Fruit fly (Drosophila melanogaster) whole organism, embryonic: ENCODE data around the gene CG5346.

Experiments used
- Abd-B ChIP-seq: fragments of 200-800 bp; sonication (Bioruptor generic); optimal IDR thresholded peaks from 2 replicates; lab custom pipeline; 2018; ENCODE audit warnings: missing biosample characterization, mild to moderate bottlenecking, missing genetic modification characterization, moderate library complexity
- Awh ChIP-seq: fragments of 200-800 bp; sonication (Bioruptor generic); IDR thresholded peaks from 2 replicates; pipeline ENCODE4, ENCODE4 v1.3.6; 2022; ENCODE audit warnings: missing biosample characterization, missing genetic modification characterization
- BtbVII ChIP-seq: fragments of 200-800 bp; sonication (Bioruptor generic); optimal IDR thresholded peaks from 3 replicates; lab custom pipeline; 2017; ENCODE audit warnings: missing biosample characterization, mild to moderate bottlenecking, missing genetic modification characterization
- Bteb2 ChIP-seq: fragments of 200-800 bp; sonication (Bioruptor generic); optimal IDR thresholded peaks from 2 replicates; lab custom pipeline; 2016; ENCODE audit warnings: missing biosample characterization, missing genetic modification characterization
- CG1024 ChIP-seq: fragments of 200-800 bp; sonication (Bioruptor generic); IDR thresholded peaks from 2 replicates; pipeline ENCODE4 v1.3.6; 2022; ENCODE audit warnings: missing biosample characterization, missing genetic modification characterization
- CG10462 ChIP-seq: fragments of 200-800 bp; sonication (Bioruptor generic); optimal IDR thresholded peaks from 2 replicates; lab custom pipeline; 2016; ENCODE audit warnings: missing biosample characterization, missing genetic modification characterization
- CG12155 ChIP-seq: fragments of 200-800 bp; sonication (Bioruptor generic); optimal IDR thresholded peaks from 3 replicates; lab custom pipeline; 2016; ENCODE audit warnings: missing biosample characterization, missing genetic modification characterization
- CG12769 ChIP-seq: fragments of 200-800 bp; sonication (Bioruptor generic); optimal IDR thresholded peaks from 2 replicates; lab custom pipeline; 2019; ENCODE audit warnings: missing biosample characterization, mild to moderate bottlenecking, missing genetic modification characterization, moderate library complexity
- CG13424 ChIP-seq: fragments of 200-800 bp; sonication (Bioruptor generic); optimal IDR thresholded peaks from 2 replicates; lab custom pipeline; 2019; ENCODE audit warnings: missing biosample characterization, mild to moderate bottlenecking, missing genetic modification characterization, moderate library complexity
- CG13624 ChIP-seq: fragments of 200-800 bp; sonication (Bioruptor generic); optimal IDR thresholded peaks from 2 replicates; lab custom pipeline; 2016; ENCODE audit warnings: missing biosample characterization, missing genetic modification characterization
- CG13775 ChIP-seq: fragments of 200-800 bp; sonication (Bioruptor generic); optimal IDR thresholded peaks from 3 replicates; lab custom pipeline; 2017; ENCODE audit warnings: missing biosample characterization, mild to moderate bottlenecking, missing genetic modification characterization
- CG13894 ChIP-seq: fragments of 200-800 bp; sonication (Bioruptor generic); optimal IDR thresholded peaks from 3 replicates; lab custom pipeline; 2018; ENCODE audit warnings: missing biosample characterization, mild to moderate bottlenecking, missing genetic modification characterization, moderate library complexity
- CG15011 ChIP-seq: fragments of 200-800 bp; sonication (Bioruptor generic); optimal IDR thresholded peaks from 3 replicates; lab custom pipeline; 2018; ENCODE audit warnings: missing biosample characterization, mild to moderate bottlenecking, missing genetic modification characterization
- CG15479 ChIP-seq: fragments of 200-800 bp; sonication (Bioruptor generic); optimal IDR thresholded peaks from 3 replicates; lab custom pipeline; 2019; ENCODE audit warnings: missing biosample characterization, mild to moderate bottlenecking, missing genetic modification characterization, moderate library complexity
- CG1602 ChIP-seq: fragments of 200-800 bp; sonication (Bioruptor generic); optimal IDR thresholded peaks from 3 replicates; lab custom pipeline; 2016; ENCODE audit warnings: missing biosample characterization, missing genetic modification characterization
- CG1603 ChIP-seq: fragments of 200-800 bp; sonication (Bioruptor generic); optimal IDR thresholded peaks from 2 replicates; lab custom pipeline; 2019; ENCODE audit warnings: missing biosample characterization, mild to moderate bottlenecking, missing genetic modification characterization, moderate library complexity
- CG16815 ChIP-seq: fragments of 200-800 bp; sonication (Bioruptor generic); optimal IDR thresholded peaks from 3 replicates; lab custom pipeline; 2017; ENCODE audit warnings: missing biosample characterization, mild to moderate bottlenecking, missing genetic modification characterization
- CG2678 ChIP-seq: fragments of 200-800 bp; sonication (Bioruptor generic); optimal IDR thresholded peaks from 3 replicates; lab custom pipeline; 2019; ENCODE audit warnings: missing biosample characterization, mild to moderate bottlenecking, missing genetic modification characterization, moderate library complexity
- CG2712 ChIP-seq: fragments of 200-800 bp; optimal IDR thresholded peaks from 3 replicates; lab custom pipeline; 2019; ENCODE audit warnings: missing biosample characterization, mild to moderate bottlenecking, missing genetic modification characterization, moderate library complexity
- CG2889 ChIP-seq: fragments of 200-800 bp; sonication (Bioruptor generic); IDR thresholded peaks from 3 replicates; pipeline ENCODE4 v1.3.6; 2022; ENCODE audit warnings: missing biosample characterization, missing genetic modification characterization
- CG43689 ChIP-seq: fragments of 200-800 bp; sonication (Bioruptor generic); IDR thresholded peaks from 2 replicates; pipeline ENCODE4 v1.3.6; 2022; ENCODE audit warnings: missing biosample characterization, missing genetic modification characterization
- CG7357 ChIP-seq: fragments of 200-800 bp; sonication (Bioruptor generic); IDR thresholded peaks from 3 replicates; pipeline ENCODE4 v1.3.6; 2022; ENCODE audit warnings: missing biosample characterization, missing genetic modification characterization
- CG8281 ChIP-seq: fragments of 200-800 bp; sonication (Bioruptor generic); optimal IDR thresholded peaks from 2 replicates; lab custom pipeline; 2018; ENCODE audit warnings: missing biosample characterization, mild to moderate bottlenecking, missing genetic modification characterization, moderate library complexity
- CG8290 ChIP-seq, 3 experiments: fragments of 200-800 bp; sonication (Bioruptor generic); optimal IDR thresholded peaks; 2 replicates each; lab custom pipeline; 2016 to 2019; ENCODE audit warnings: missing biosample characterization in 3 of 3, missing genetic modification characterization in 3 of 3, mild to moderate bottlenecking in 2 of 3, moderate library complexity in 1 of 3
- E2f1 ChIP-seq: fragments of 200-800 bp; sonication (Bioruptor generic); IDR thresholded peaks from 2 replicates; pipeline ENCODE4 v1.3.6; 2022; ENCODE audit warnings: missing biosample characterization, missing genetic modification characterization
- Gug ChIP-seq: fragments of 200-800 bp; sonication (Bioruptor generic); IDR thresholded peaks from 4 replicates; pipeline ENCODE4 v1.3.6; 2022; ENCODE audit warnings: missing biosample characterization, missing genetic modification characterization
- HHEX ChIP-seq: fragments of 200-800 bp; sonication (Bioruptor generic); optimal IDR thresholded peaks from 3 replicates; lab custom pipeline; 2017; ENCODE audit warnings: missing biosample characterization, mild to moderate bottlenecking, missing genetic modification characterization, missing genetic modification reagents
- Hmr ChIP-seq: fragments of 200-800 bp; sonication (Bioruptor generic); optimal IDR thresholded peaks from 3 replicates; lab custom pipeline; 2017; ENCODE audit warnings: mild to moderate bottlenecking, missing biosample characterization, missing genetic modification reagents, missing genetic modification characterization
- Lim3 ChIP-seq: fragments of 200-800 bp; sonication (Bioruptor generic); IDR thresholded peaks from 2 replicates; pipeline ENCODE4 v1.3.6; 2022; ENCODE audit warnings: missing biosample characterization, missing genetic modification characterization
- MTF-1 ChIP-seq: fragments of 200-800 bp; sonication (Bioruptor generic); optimal IDR thresholded peaks from 2 replicates; lab custom pipeline; 2018; ENCODE audit warnings: missing biosample characterization, mild to moderate bottlenecking, missing genetic modification characterization, borderline replicate concordance
- Med ChIP-seq: fragments of 200-800 bp; sonication (Bioruptor generic); peaks from one replicate; lab custom pipeline; 2016; ENCODE audit warnings: missing biosample characterization, missing genetic modification characterization, mild to moderate bottlenecking, inconsistent platforms, moderate library complexity
- Mrtf ChIP-seq: fragments of 200-800 bp; sonication (Bioruptor generic); IDR thresholded peaks from 3 replicates; pipeline ENCODE4 v1.3.6; 2022; ENCODE audit warnings: missing biosample characterization, missing genetic modification characterization
- Oaz ChIP-seq: fragments of 200-800 bp; sonication (Bioruptor generic); IDR thresholded peaks from 2 replicates; pipeline ENCODE4 v1.3.6; 2022; ENCODE audit warnings: missing biosample characterization, missing genetic modification characterization
- Sox102F ChIP-seq: fragments of 200-800 bp; sonication (Bioruptor generic); optimal IDR thresholded peaks from 2 replicates; lab custom pipeline; 2018; ENCODE audit warnings: missing biosample characterization, mild to moderate bottlenecking, missing genetic modification characterization, moderate library complexity
- ab ChIP-seq: fragments of 200-800 bp; sonication (Bioruptor generic); optimal IDR thresholded peaks from 2 replicates; lab custom pipeline; 2016; ENCODE audit warnings: missing biosample characterization, missing genetic modification characterization
- emc ChIP-seq: fragments of 200-800 bp; sonication (Bioruptor generic); optimal IDR thresholded peaks from 2 replicates; lab custom pipeline; 2016; ENCODE audit warnings: missing biosample characterization, missing genetic modification characterization
- ftz-f1 ChIP-seq: fragments of 200-800 bp; sonication (Bioruptor generic); optimal IDR thresholded peaks from 2 replicates; lab custom pipeline; 2016; ENCODE audit warnings: missing biosample characterization, missing genetic modification characterization
- hbn ChIP-seq: fragments of 200-800 bp; sonication (Bioruptor generic); IDR thresholded peaks from 2 replicates; pipeline ENCODE4 v1.3.6; 2022; ENCODE audit warnings: missing biosample characterization, missing genetic modification characterization; ENCODE audit not compliant: partially characterized antibody
- inv ChIP-seq: fragments of 200-800 bp; sonication (Bioruptor generic); IDR thresholded peaks from 2 replicates; pipeline ENCODE4 v1.3.6; 2022; ENCODE audit warnings: missing biosample characterization, missing genetic modification characterization; ENCODE audit not compliant: partially characterized antibody
- lab ChIP-seq: fragments of 200-800 bp; sonication (Bioruptor generic); optimal IDR thresholded peaks from 3 replicates; lab custom pipeline; 2017; ENCODE audit warnings: missing biosample characterization, missing genetic modification characterization, mild to moderate bottlenecking, moderate library complexity, missing genetic modification reagents
- lilli ChIP-seq: fragments of 200-800 bp; sonication (Bioruptor generic); optimal IDR thresholded peaks from 3 replicates; lab custom pipeline; 2016; ENCODE audit warnings: missing biosample characterization, missing genetic modification characterization
- pita ChIP-seq: fragments of 200-800 bp; sonication (Bioruptor generic); optimal IDR thresholded peaks from 2 replicates; lab custom pipeline; 2017; ENCODE audit warnings: missing biosample characterization, mild to moderate bottlenecking, missing genetic modification characterization
- salm ChIP-seq: fragments of 200-800 bp; sonication (Bioruptor generic); optimal IDR thresholded peaks from 2 replicates; lab custom pipeline; 2018; ENCODE audit warnings: missing biosample characterization, mild to moderate bottlenecking, missing genetic modification characterization
- sens ChIP-seq: fragments of 200-800 bp; sonication (Bioruptor generic); peaks from one replicate; lab custom pipeline; 2016; ENCODE audit warnings: missing biosample characterization, missing genetic modification characterization
- sens-2 ChIP-seq: fragments of 200-800 bp; sonication (Bioruptor generic); IDR thresholded peaks from 2 replicates; pipeline ENCODE4 v1.3.6; 2022; ENCODE audit warnings: missing biosample characterization, missing genetic modification characterization
- tap ChIP-seq: fragments of 200-800 bp; optimal IDR thresholded peaks from 3 replicates; lab custom pipeline; 2019; ENCODE audit warnings: missing biosample characterization, mild to moderate bottlenecking, missing genetic modification characterization, moderate library complexity
- tll ChIP-seq, 2 experiments: fragments of 200-800 bp in 1 of 2; fragments of >200 bp in 1 of 2; sonication (Bioruptor generic) in 1 of 2; optimal IDR thresholded peaks; 2 replicates each; lab custom pipeline; 2017 to 2019; ENCODE audit warnings: missing biosample characterization in 2 of 2, missing genetic modification characterization in 2 of 2, mild to moderate bottlenecking in 1 of 2, moderate library complexity in 1 of 2
- trem ChIP-seq: fragments of 200-800 bp; optimal IDR thresholded peaks from 3 replicates; lab custom pipeline; 2019; ENCODE audit warnings: missing biosample characterization, mild to moderate bottlenecking, missing genetic modification characterization, moderate library complexity
- tup ChIP-seq: fragments of 200-800 bp; sonication (Bioruptor generic); optimal IDR thresholded peaks from 2 replicates; lab custom pipeline; 2016; ENCODE audit warnings: missing biosample characterization, mild to moderate bottlenecking, missing genetic modification characterization, moderate library complexity
- z ChIP-seq: fragments of 200-800 bp; sonication (Bioruptor generic); IDR thresholded peaks from 3 replicates; pipeline ENCODE4 v1.3.6; 2022; ENCODE audit warnings: missing biosample characterization, missing genetic modification characterization

The CG5346 gene

dm6 chr3R:22560224-22560623 lies 31.8 kb upstream of the CG5346 start:
- TF ChIP-seq CG13624: no peak
- no peak for TF ChIP-seq MTF-1
- no peak for TF ChIP-seq Lim3 (GFP tag; lab: Robert Waterston, UW)
- peak; percentile 98 for TF ChIP-seq CG13894 (tag; lab: Kevin White, UChicago)
- peak; percentile 0 for TF ChIP-seq Med (GFP tag; lab: Kevin White, UChicago)
- TF ChIP-seq tll (GFP tag; optimal IDR thresholded peaks at IDR 0.05; lab: Kevin White, UChicago): no peak
- TF ChIP-seq ftz-f1: no peak
- peak; percentile 59 for TF ChIP-seq CG12769 (tag; lab: Kevin White, UChicago)
- no peak for TF ChIP-seq salm (tag; lab: Kevin White, UChicago)
- TF ChIP-seq, all 482 proteins: peak for 3

DNA sequence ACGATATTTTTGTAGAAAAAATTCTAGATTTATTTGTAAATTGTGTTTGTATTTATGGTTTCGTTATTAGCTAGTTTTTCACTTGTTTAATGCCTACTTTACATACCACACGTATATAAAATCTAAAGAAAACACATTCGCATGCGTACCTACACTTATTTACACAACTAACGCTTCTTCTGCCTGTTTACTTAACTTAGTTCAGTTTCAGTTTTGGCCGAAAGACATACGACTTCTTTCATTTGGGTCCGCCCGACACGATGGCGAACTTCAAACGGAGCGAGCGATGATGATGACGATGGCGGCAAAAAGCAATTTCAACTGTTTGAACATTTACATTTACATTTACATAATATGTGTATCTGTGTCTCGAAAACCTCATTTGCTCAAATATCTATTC lies 29.9 kb upstream of the CG5346 start:
- no peak for TF ChIP-seq CG7357 (GFP tag; lab: Robert Waterston, UW)
- TF ChIP-seq tup: no peak
- TF ChIP-seq CG1603: no peak
- no peak for TF ChIP-seq CG15479 (GFP tag; lab: Kevin White, UChicago)
- TF ChIP-seq CG8281 (tag; lab: Kevin White, UChicago): no peak
- TF ChIP-seq Bteb2 (GFP tag; lab: Kevin White, UChicago): no peak
- no peak for TF ChIP-seq inv (GFP tag; lab: Robert Waterston, UW)
- no peak for TF ChIP-seq HHEX (GFP tag; lab: Kevin White, UChicago)
- TF ChIP-seq ab (GFP tag; lab: Kevin White, UChicago): no peak
- no peak for TF ChIP-seq Awh (GFP tag; lab: Robert Waterston, UW)
- no peak for TF ChIP-seq E2f1 (GFP tag; lab: Robert Waterston, UW)
- no peak for TF ChIP-seq tap (tag; lab: Kevin White, UChicago)
- no peak for TF ChIP-seq CG1024
- TF ChIP-seq emc (GFP tag; lab: Kevin White, UChicago): no peak
- TF ChIP-seq lab (GFP tag; lab: Kevin White, UChicago): peak; percentile 7
- no peak for TF ChIP-seq sens-2
- TF ChIP-seq hbn (GFP tag; lab: Robert Waterston, UW): no peak
- no peak for TF ChIP-seq lilli (GFP tag; lab: Kevin White, UChicago)
- no peak for TF ChIP-seq Mrtf
- TF ChIP-seq CG10462 (GFP tag; lab: Kevin White, UChicago): no peak
- no peak for TF ChIP-seq BtbVII
- no peak for TF ChIP-seq trem (tag; lab: Kevin White, UChicago)
- TF ChIP-seq CG8290 (GFP tag; optimal IDR thresholded peaks at IDR 0.05; lab: Kevin White, UChicago): no peak
- TF ChIP-seq CG8290 (tag; optimal IDR thresholded peaks at IDR 0.05; lab: Kevin White, UChicago): peak in 1 of 2 experiments; percentile 8
- TF ChIP-seq CG13775 (GFP tag; lab: Kevin White, UChicago): no peak
- TF ChIP-seq CG15011: no peak
- TF ChIP-seq CG2678: peak; percentile 8
- TF ChIP-seq sens (GFP tag; lab: Kevin White, UChicago): peak; percentile 60
- no peak for TF ChIP-seq CG2889 (GFP tag; lab: Robert Waterston, UW)
- no peak for TF ChIP-seq CG13424 (tag; lab: Kevin White, UChicago)
- TF ChIP-seq Gug (GFP tag; lab: Robert Waterston, UW): no peak
- TF ChIP-seq Abd-B (GFP tag; lab: Kevin White, UChicago): no peak
- TF ChIP-seq CG2712 (tag; lab: Kevin White, UChicago): no peak
- peak; percentile 24 for TF ChIP-seq Hmr (GFP tag; lab: Kevin White, UChicago)
- TF ChIP-seq Med (GFP tag; lab: Kevin White, UChicago): no peak
- TF ChIP-seq CG12155 (GFP tag; lab: Kevin White, UChicago): no peak
- TF ChIP-seq pita (GFP tag; lab: Kevin White, UChicago): no peak
- TF ChIP-seq CG16815 (GFP tag; lab: Kevin White, UChicago): no peak
- TF ChIP-seq Oaz (GFP tag; lab: Robert Waterston, UW): no peak
- TF ChIP-seq z (GFP tag; lab: Robert Waterston, UW): no peak
- TF ChIP-seq Sox102F: no peak
- no peak for TF ChIP-seq CG1602 (GFP tag; lab: Kevin White, UChicago)
- no peak for TF ChIP-seq CG43689
